Fruit fly (Drosophila melanogaster) whole organism, pupa: ENCODE results near the gene CG33966.

Experiments
- CG10348 ChIP-seq: fragments of 200-800 bp; sonication (Bioruptor generic); IDR thresholded peaks from 2 replicates; pipeline ENCODE4 v1.3.6; 2022; ENCODE audit warnings: missing biosample characterization, missing genetic modification characterization
- CG12605 ChIP-seq: fragments of 200-800 bp; sonication (Bioruptor generic); IDR thresholded peaks from 2 replicates; pipeline ENCODE4 v1.3.6; 2022; ENCODE audit warnings: missing biosample characterization, missing genetic modification characterization
- CG13204 ChIP-seq: fragments of 200-800 bp; sonication (Bioruptor generic); optimal IDR thresholded peaks from 2 replicates; lab custom pipeline; 2018; ENCODE audit warnings: missing biosample characterization, mild to moderate bottlenecking, missing genetic modification characterization, moderate library complexity
- CG14655 ChIP-seq: fragments of 200-800 bp; sonication (Bioruptor generic); optimal IDR thresholded peaks from 3 replicates; lab custom pipeline; 2017; ENCODE audit warnings: mild to moderate bottlenecking, missing biosample characterization, missing genetic modification reagents, missing genetic modification characterization
- CG15710 ChIP-seq: fragments of 200-800 bp; sonication (Bioruptor generic); optimal IDR thresholded peaks from 2 replicates; lab custom pipeline; 2018; ENCODE audit warnings: missing biosample characterization, mild to moderate bottlenecking, missing genetic modification characterization, moderate library complexity
- CG17806 ChIP-seq: fragments of 200-800 bp; sonication (Bioruptor generic); optimal IDR thresholded peaks from 2 replicates; lab custom pipeline; 2018; ENCODE audit warnings: missing biosample characterization, mild to moderate bottlenecking, missing genetic modification characterization, moderate library complexity
- CG32121 ChIP-seq: fragments of 200-800 bp; sonication (Bioruptor generic); IDR thresholded peaks from 2 replicates; pipeline ENCODE4 v1.3.6; 2022; ENCODE audit warnings: missing biosample characterization, missing genetic modification characterization
- CG34367 ChIP-seq: fragments of 200-800 bp; sonication (Bioruptor generic); optimal IDR thresholded peaks from 2 replicates; lab custom pipeline; 2018; ENCODE audit warnings: missing biosample characterization, mild to moderate bottlenecking, missing genetic modification characterization
- CG4496 ChIP-seq: fragments of 200-800 bp; sonication (Bioruptor generic); IDR thresholded peaks from 3 replicates; pipeline ENCODE4 v1.3.6; 2022; ENCODE audit warnings: missing biosample characterization, missing genetic modification characterization
- CG8159 ChIP-seq: fragments of 200-800 bp; sonication (Bioruptor generic); optimal IDR thresholded peaks from 3 replicates; lab custom pipeline; 2018; ENCODE audit warnings: missing biosample characterization, mild to moderate bottlenecking, missing genetic modification characterization, moderate library complexity
- CG8301 ChIP-seq: fragments of 200-800 bp; sonication (Bioruptor generic); optimal IDR thresholded peaks from 2 replicates; lab custom pipeline; 2018; ENCODE audit warnings: missing biosample characterization, mild to moderate bottlenecking, missing genetic modification characterization
- CG9948 ChIP-seq: fragments of 200-800 bp; sonication (Bioruptor generic); optimal IDR thresholded peaks from 2 replicates; lab custom pipeline; 2018; ENCODE audit warnings: missing biosample characterization, mild to moderate bottlenecking, missing genetic modification characterization, moderate library complexity
- D1 ChIP-seq: fragments of 200-800 bp; sonication (Bioruptor generic); optimal IDR thresholded peaks from 2 replicates; lab custom pipeline; 2018; ENCODE audit warnings: missing biosample characterization, mild to moderate bottlenecking, missing genetic modification characterization, moderate library complexity
- EcR ChIP-seq: fragments of 200-800 bp; sonication (Bioruptor generic); optimal IDR thresholded peaks from 3 replicates; lab custom pipeline; 2019; ENCODE audit warnings: missing biosample characterization, missing genetic modification characterization, mild to moderate bottlenecking, moderate library complexity, missing genetic modification reagents
- Ets98B ChIP-seq: fragments of 200-800 bp; sonication (Bioruptor generic); IDR thresholded peaks from 2 replicates; pipeline ENCODE4 v1.3.6; 2022; ENCODE audit warnings: missing biosample characterization, missing genetic modification characterization
- Pif1A ChIP-seq: fragments of 200-800 bp; sonication (Bioruptor generic); optimal IDR thresholded peaks from 3 replicates; lab custom pipeline; 2016; ENCODE audit warnings: missing biosample characterization, missing genetic modification characterization
- Pif1B ChIP-seq: fragments of 200-800 bp; sonication (Bioruptor generic); optimal IDR thresholded peaks from 3 replicates; lab custom pipeline; 2016; ENCODE audit warnings: missing biosample characterization, missing genetic modification characterization
- Snoo ChIP-seq: fragments of 200-800 bp; sonication (Bioruptor generic); optimal IDR thresholded peaks from 3 replicates; lab custom pipeline; 2017; ENCODE audit warnings: missing biosample characterization, mild to moderate bottlenecking, missing genetic modification characterization, inconsistent platforms
- fd96Ca ChIP-seq: fragments of 200-800 bp; sonication (Bioruptor generic); IDR thresholded peaks from 3 replicates; pipeline ENCODE4 v1.3.6; 2022; ENCODE audit warnings: missing biosample characterization, missing genetic modification characterization
- gl ChIP-seq: fragments of 200-800 bp; sonication (Bioruptor generic); optimal IDR thresholded peaks from 2 replicates; lab custom pipeline; 2018; ENCODE audit warnings: missing biosample characterization, mild to moderate bottlenecking, missing genetic modification characterization
- rn ChIP-seq: fragments of 200-800 bp; sonication (Bioruptor generic); IDR thresholded peaks from 2 replicates; pipeline ENCODE4 v1.3.6; 2022; ENCODE audit warnings: missing biosample characterization, missing genetic modification characterization

The CG33966 gene

dm6 chr3L:1233830-1234229, at the start of gene CG33966:
CG33966 (plus strand) TSS chr3L:1234130.
- TF ChIP-seq CG12605 (GFP tag; lab: Robert Waterston, UW) (no peak), CG9948 (tag; lab: Kevin White, UChicago) (no peak), CG34367 (tag; lab: Kevin White, UChicago) (no peak), Ets98B (GFP tag; lab: Robert Waterston, UW) (no peak), CG32121 (no peak), CG15710 (tag; lab: Kevin White, UChicago) (no peak), Pif1A (GFP tag; lab: Kevin White, UChicago) (no peak), CG8301 (no peak), CG10348 (no peak), CG14655 (GFP tag; lab: Kevin White, UChicago) (no peak), CG8159 (tag; lab: Kevin White, UChicago) (no peak)
- TF ChIP-seq, all 21 proteins: peak for 0

dm6 chr3L:1188936-1189659, 44.8 kb upstream of the CG33966 start, which contains the start of gene CG13912:
CG13912 (plus strand) TSS chr3L:1189588.
- TF ChIP-seq CG4496 (no peak), D1 (tag; lab: Kevin White, UChicago) (no peak), Pif1B (GFP tag; lab: Kevin White, UChicago) (no peak), rn (no peak), EcR (GFP tag; lab: Kevin White, UChicago) (peak; percentile 10), gl (tag; lab: Kevin White, UChicago) (peak; percentile 64), CG14655 (GFP tag; lab: Kevin White, UChicago) (peak; percentile 13), CG13204 (GFP tag; lab: Kevin White, UChicago) (peak; percentile 38), CG32121 (no peak)

- TF ChIP-seq CG4496 (no peak), EcR (GFP tag; lab: Kevin White, UChicago) (no peak), CG15710 (tag; lab: Kevin White, UChicago) (no peak), Snoo (tag; lab: Kevin White, UChicago) (no peak), Pif1A (GFP tag; lab: Kevin White, UChicago) (no peak), gl (tag; lab: Kevin White, UChicago) (no peak)
Observed at dm6 chr3L:1193123-1193844, 40.6 kb upstream of the CG33966 start, which contains the start of gene Trhn. Trhn (minus strand) TSS chr3L:1193173.

- no peak for TF ChIP-seq CG4496
- TF ChIP-seq fd96Ca = no peak
- no peak for TF ChIP-seq CG34367 (tag; lab: Kevin White, UChicago)
- TF ChIP-seq CG8159 (tag; lab: Kevin White, UChicago) = no peak
- no peak for TF ChIP-seq CG32121
- TF ChIP-seq gl (tag; lab: Kevin White, UChicago) = no peak
- no peak for TF ChIP-seq EcR (GFP tag; lab: Kevin White, UChicago)
- TF ChIP-seq CG10348 = no peak
- TF ChIP-seq CG17806 (tag; lab: Kevin White, UChicago) = no peak
- TF ChIP-seq CG8301 = no peak
- no peak for TF ChIP-seq CG15710 (tag; lab: Kevin White, UChicago)
- no peak for TF ChIP-seq Pif1B (GFP tag; lab: Kevin White, UChicago)
Observed at dm6 chr3L:1195202-1195601, 38.7 kb upstream of the CG33966 start, which contains the start of gene LysX. LysX (minus strand) TSS chr3L:1195302.

- TF ChIP-seq CG13204 (GFP tag; lab: Kevin White, UChicago) = no peak
- peak; percentile 39; the same call in 1 of the 3 replicates for TF ChIP-seq CG4496
- TF ChIP-seq CG12605 (GFP tag; lab: Robert Waterston, UW) = peak; percentile 31; the same call in 1 of the 2 replicates
- TF ChIP-seq fd96Ca = 0 out of 3 replicates have a peak, but pooled peaks have one; percentile 10
- no peak for TF ChIP-seq CG34367 (tag; lab: Kevin White, UChicago)
Observed at dm6 chr3L:1195868-1196552, 37.9 kb upstream of the CG33966 start, which contains the start of gene Aplip1. Aplip1 (plus strand) TSS chr3L:1196317.

- TF ChIP-seq EcR (GFP tag; lab: Kevin White, UChicago) (no peak), CG8301 (peak; percentile 41), CG14655 (GFP tag; lab: Kevin White, UChicago) (peak; percentile 31)
Observed at dm6 chr3L:1200357-1201051, 33.4 kb upstream of the CG33966 start, which contains the start of gene mwh. mwh (plus strand) TSS chr3L:1200786.
